Worm (Caenorhabditis elegans) whole organism, late embryonic: ENCODE data around the gene C43G2.3.

Source experiments
- C08G9.2 ChIP-seq: sonication (generic microtip); optimal IDR thresholded peaks from 2 replicates; lab custom pipeline; 2016; ENCODE audit warnings: mild to moderate bottlenecking, missing genetic modification characterization, moderate library complexity, missing compliant biosample characterization
- C38D4.7 ChIP-seq: fragments of 200-800 bp; sonication (Bioruptor generic); optimal IDR thresholded peaks from 2 replicates; lab custom pipeline; 2018; ENCODE audit warnings: mild to moderate bottlenecking, missing genetic modification characterization, moderate library complexity, missing compliant biosample characterization
- F13H6.1 ChIP-seq: sonication (generic microtip); optimal IDR thresholded peaks from 2 replicates; lab custom pipeline; 2016; ENCODE audit warnings: missing genetic modification characterization, missing compliant biosample characterization
- T23F11.4 ChIP-seq: fragments of 200-800 bp; sonication (Bioruptor generic); optimal IDR thresholded peaks from 2 replicates; lab custom pipeline; 2018; ENCODE audit warnings: mild to moderate bottlenecking, missing genetic modification characterization, missing compliant biosample characterization
- Y22D7AL.16 ChIP-seq: sonication (generic microtip); optimal IDR thresholded peaks from 2 replicates; lab custom pipeline; 2016; ENCODE audit warnings: missing genetic modification characterization, missing compliant biosample characterization
- ceh-19 ChIP-seq: fragments of 200-800 bp; sonication (Bioruptor generic); optimal IDR thresholded peaks from 2 replicates; lab custom pipeline; 2018; ENCODE audit warnings: mild to moderate bottlenecking, missing genetic modification characterization, missing compliant biosample characterization
- ceh-22 ChIP-seq: sonication (generic microtip); optimal IDR thresholded peaks from 2 replicates; lab custom pipeline; 2017; ENCODE audit warnings: missing biosample characterization, missing genetic modification characterization
- ceh-31 ChIP-seq: sonication (generic microtip); optimal IDR thresholded peaks from 2 replicates; lab custom pipeline; 2016; ENCODE audit warnings: missing genetic modification characterization, missing compliant biosample characterization
- ceh-34 ChIP-seq: sonication (generic microtip); optimal IDR thresholded peaks from 2 replicates; lab custom pipeline; 2016; ENCODE audit warnings: mild to moderate bottlenecking, missing genetic modification characterization, missing compliant biosample characterization
- ceh-48 ChIP-seq: sonication (generic microtip); optimal IDR thresholded peaks from 2 replicates; lab custom pipeline; 2016; ENCODE audit warnings: missing genetic modification characterization, inconsistent platforms, missing compliant biosample characterization
- dve-1 ChIP-seq: sonication (generic microtip); optimal IDR thresholded peaks from 2 replicates; lab custom pipeline; 2017; ENCODE audit warnings: antibody characterized with exemption, mild to moderate bottlenecking, missing genetic modification characterization, missing compliant biosample characterization
- elt-2 ChIP-seq: sonication (generic microtip); optimal IDR thresholded peaks from 2 replicates; lab custom pipeline; 2016; ENCODE audit warnings: missing genetic modification reagents, missing genetic modification characterization, missing compliant biosample characterization
- elt-4 ChIP-seq: sonication (generic microtip); optimal IDR thresholded peaks from 2 replicates; lab custom pipeline; 2016; ENCODE audit warnings: missing genetic modification characterization, missing compliant biosample characterization
- ets-4 ChIP-seq: sonication (generic microtip); optimal IDR thresholded peaks from 2 replicates; lab custom pipeline; 2016; ENCODE audit warnings: missing genetic modification characterization, missing compliant biosample characterization
- eyg-1 ChIP-seq: sonication (generic microtip); optimal IDR thresholded peaks from 2 replicates; lab custom pipeline; 2016; ENCODE audit warnings: missing genotype, missing genetic modification characterization, missing compliant biosample characterization
- fax-1 ChIP-seq: sonication (generic microtip); optimal IDR thresholded peaks from 2 replicates; lab custom pipeline; 2016; ENCODE audit warnings: missing genotype, missing genetic modification characterization, missing compliant biosample characterization
- gmeb-2 ChIP-seq: sonication (generic microtip); optimal IDR thresholded peaks from 2 replicates; lab custom pipeline; 2016; ENCODE audit warnings: missing genetic modification characterization, inconsistent platforms, missing compliant biosample characterization
- hlh-13 ChIP-seq: fragments of 200-800 bp; sonication (Bioruptor generic); optimal IDR thresholded peaks from 2 replicates; lab custom pipeline; 2018; ENCODE audit warnings: mild to moderate bottlenecking, missing genetic modification characterization, missing compliant biosample characterization
- hlh-30 ChIP-seq: sonication (generic microtip); optimal IDR thresholded peaks from 2 replicates; lab custom pipeline; 2017; ENCODE audit warnings: antibody characterized with exemption, missing genetic modification characterization, missing compliant biosample characterization; ENCODE audit not compliant: insufficient read depth
- hlh-6 ChIP-seq: sonication (generic microtip); optimal IDR thresholded peaks from 2 replicates; lab custom pipeline; 2016; ENCODE audit warnings: missing genotype, missing genetic modification characterization, missing compliant biosample characterization
- mec-3 ChIP-seq: sonication (generic microtip); optimal IDR thresholded peaks from 2 replicates; lab custom pipeline; 2016; ENCODE audit warnings: borderline replicate concordance, missing genetic modification characterization, missing compliant biosample characterization
- nfya-1 ChIP-seq: sonication (generic microtip); optimal IDR thresholded peaks from 2 replicates; lab custom pipeline; 2017; ENCODE audit warnings: missing genetic modification characterization, mild to moderate bottlenecking, missing compliant biosample characterization, antibody characterized with exemption, moderate library complexity
- nhr-11 ChIP-seq: fragments of 150-350 bp; optimal IDR thresholded peaks from 2 replicates; lab custom pipeline; 2014; ENCODE audit warnings: missing biosample characterization, missing genetic modification characterization
- nhr-232 ChIP-seq: sonication (generic microtip); optimal IDR thresholded peaks from 2 replicates; lab custom pipeline; 2016; ENCODE audit warnings: missing genetic modification characterization, missing compliant biosample characterization
- pat-9 ChIP-seq: fragments of 200-800 bp; sonication (Bioruptor generic); optimal IDR thresholded peaks from 2 replicates; lab custom pipeline; 2018; ENCODE audit warnings: mild to moderate bottlenecking, missing genetic modification characterization, moderate library complexity, missing compliant biosample characterization
- sdc-2 ChIP-seq: sonication (generic microtip); optimal IDR thresholded peaks from 2 replicates; lab custom pipeline; 2016; ENCODE audit warnings: missing genotype, missing genetic modification characterization, missing compliant biosample characterization
- sox-2 ChIP-seq: fragments of 200-800 bp; sonication (Bioruptor generic); IDR thresholded peaks from 2 replicates; pipeline ENCODE4 v1.3.6; 2022; ENCODE audit warnings: missing genetic modification reagents, missing genetic modification characterization, missing compliant biosample characterization
- syd-9 ChIP-seq: sonication (generic microtip); optimal IDR thresholded peaks from 2 replicates; lab custom pipeline; 2016; ENCODE audit warnings: mild to moderate bottlenecking, missing genetic modification characterization, moderate library complexity, missing compliant biosample characterization
- tbx-2 ChIP-seq: sonication (generic microtip); optimal IDR thresholded peaks from 2 replicates; lab custom pipeline; 2016; ENCODE audit warnings: missing genetic modification characterization, missing compliant biosample characterization
- tbx-7 ChIP-seq: sonication (generic microtip); optimal IDR thresholded peaks from 2 replicates; lab custom pipeline; 2016; ENCODE audit warnings: missing genotype, missing genetic modification characterization, missing compliant biosample characterization
- ttx-3 ChIP-seq: sonication (generic microtip); optimal IDR thresholded peaks from 2 replicates; lab custom pipeline; 2016; ENCODE audit warnings: missing genetic modification reagents, missing genetic modification characterization, missing compliant biosample characterization
- unc-3 ChIP-seq, 2 experiments: fragments of 200-800 bp in 1 of 2; sonication (Bioruptor generic) in 1 of 2; sonication (generic microtip) in 1 of 2; conservative IDR thresholded peaks in 1 of 2; optimal IDR thresholded peaks in 1 of 2; 2 replicates each; pipeline versions ENCODE4 v1.3.6 to Lab custom; 2016 to 2022; ENCODE audit warnings: missing compliant biosample characterization in 2 of 2, missing genetic modification characterization in 2 of 2, missing genetic modification reagents in 1 of 2
- unc-42 ChIP-seq: sonication (generic microtip); optimal IDR thresholded peaks from 2 replicates; lab custom pipeline; 2016; ENCODE audit warnings: missing genotype, missing genetic modification characterization, missing compliant biosample characterization
- unc-55 ChIP-seq: sonication (generic microtip); optimal IDR thresholded peaks from 2 replicates; lab custom pipeline; 2017; ENCODE audit warnings: missing biosample characterization, missing genetic modification reagents, missing genetic modification characterization
- ztf-16 ChIP-seq: sonication (generic microtip); optimal IDR thresholded peaks from 2 replicates; lab custom pipeline; 2017; ENCODE audit warnings: missing genetic modification characterization, missing compliant biosample characterization

C43G2.3 gene

DNA sequence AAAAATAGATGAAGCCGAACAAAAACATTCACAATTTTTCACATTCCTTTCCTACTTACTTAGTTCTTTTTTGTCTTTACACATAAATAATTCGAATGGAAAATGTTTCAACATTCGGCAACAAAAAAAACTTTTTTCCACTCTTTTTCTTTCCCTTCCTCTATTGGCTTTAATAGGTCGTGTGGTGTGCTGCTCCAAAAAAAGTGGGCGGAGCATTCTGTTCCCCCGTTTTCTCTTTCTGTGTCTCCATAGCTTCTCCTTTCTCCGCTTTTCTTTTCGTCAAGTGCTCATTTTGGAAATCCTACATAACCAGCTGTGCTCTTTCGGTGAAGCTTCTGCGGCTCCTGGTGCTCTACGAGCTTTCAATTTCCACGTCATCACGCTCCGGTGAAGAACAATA lies 36.6 kb upstream of the C43G2.3 start, which contains the start of gene C01G5.25:
Gene C01G5.25 (plus strand): TSS at position 250 of the 400 bp plus-strand sequence.
- TF ChIP-seq eyg-1 (tag; lab: Kevin White, UChicago) (no peak), ceh-31 (peak; percentile 17)

DNA sequence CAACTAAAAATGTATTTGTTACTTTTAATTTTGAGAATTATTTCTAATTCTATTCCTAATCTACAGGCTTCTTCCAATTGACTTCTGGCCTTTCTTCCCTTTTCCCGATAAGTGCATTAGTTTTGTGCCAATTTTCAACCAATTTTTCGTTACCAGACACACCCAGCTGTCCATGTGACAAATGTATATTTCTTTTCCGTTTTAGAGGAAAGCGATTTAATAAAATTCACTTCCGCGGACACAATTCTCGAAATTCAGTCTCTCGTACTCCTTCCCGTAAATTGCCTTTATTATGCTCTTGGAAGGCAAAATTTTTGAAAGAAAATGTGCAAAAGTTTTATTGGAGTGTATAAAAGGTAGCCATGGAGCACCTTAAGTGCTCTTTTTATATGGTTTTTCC lies 35.1 kb upstream of the C43G2.3 start:
- TF ChIP-seq sox-2 (GFP tag; lab: Robert Waterston, UW) (no peak), unc-42 (peak; percentile 82)

- peak; percentile 27 for TF ChIP-seq unc-42
- TF ChIP-seq unc-55 (GFP tag; lab: Kevin White, UChicago) = no peak
Observed at ce11 chrIV:6547397-6547796, 30.6 kb upstream of the C43G2.3 start.

- TF ChIP-seq sox-2 (GFP tag; lab: Robert Waterston, UW) (no peak), nfya-1 (tag; lab: Kevin White, UChicago) (peak; percentile 26), ets-4 (tag; lab: Kevin White, UChicago) (peak; percentile 8), ttx-3 (no peak)
- TF ChIP-seq, all 69 proteins: peak for 2
Observed at ce11 chrIV:6548609-6549008, 29.4 kb upstream of the C43G2.3 start, which contains the start of gene fan-1. Gene fan-1 (plus strand): TSS chrIV:6548686.

- TF ChIP-seq unc-3 (GFP tag; conservative IDR thresholded peaks at IDR 0.05; lab: Robert Waterston, UW) (no peak), unc-3 (tag; optimal IDR thresholded peaks at IDR 0.05; lab: Kevin White, UChicago) (no peak), hlh-6 (no peak), hlh-13 (GFP tag; lab: Kevin White, UChicago) (no peak), ceh-22 (tag; lab: Kevin White, UChicago) (no peak), C38D4.7 (GFP tag; lab: Kevin White, UChicago) (no peak), mec-3 (tag; lab: Kevin White, UChicago) (no peak), T23F11.4 (GFP tag; lab: Kevin White, UChicago) (no peak), F13H6.1 (tag; lab: Kevin White, UChicago) (no peak), ceh-19 (GFP tag; lab: Kevin White, UChicago) (no peak)
Observed at ce11 chrIV:6552036-6552435, 26.0 kb upstream of the C43G2.3 start.

- TF ChIP-seq C08G9.2 (tag; lab: Kevin White, UChicago) = no peak
- TF ChIP-seq ceh-22 (tag; lab: Kevin White, UChicago) = no peak
- TF ChIP-seq elt-2 = peak; percentile 86
- TF ChIP-seq pat-9 (tag; lab: Kevin White, UChicago) = no peak
- no peak for TF ChIP-seq Y22D7AL.16 (tag; lab: Kevin White, UChicago)
- no peak for TF ChIP-seq tbx-7 (tag; lab: Kevin White, UChicago)
Observed at ce11 chrIV:6554865-6555264, 23.1 kb upstream of the C43G2.3 start.

DNA sequence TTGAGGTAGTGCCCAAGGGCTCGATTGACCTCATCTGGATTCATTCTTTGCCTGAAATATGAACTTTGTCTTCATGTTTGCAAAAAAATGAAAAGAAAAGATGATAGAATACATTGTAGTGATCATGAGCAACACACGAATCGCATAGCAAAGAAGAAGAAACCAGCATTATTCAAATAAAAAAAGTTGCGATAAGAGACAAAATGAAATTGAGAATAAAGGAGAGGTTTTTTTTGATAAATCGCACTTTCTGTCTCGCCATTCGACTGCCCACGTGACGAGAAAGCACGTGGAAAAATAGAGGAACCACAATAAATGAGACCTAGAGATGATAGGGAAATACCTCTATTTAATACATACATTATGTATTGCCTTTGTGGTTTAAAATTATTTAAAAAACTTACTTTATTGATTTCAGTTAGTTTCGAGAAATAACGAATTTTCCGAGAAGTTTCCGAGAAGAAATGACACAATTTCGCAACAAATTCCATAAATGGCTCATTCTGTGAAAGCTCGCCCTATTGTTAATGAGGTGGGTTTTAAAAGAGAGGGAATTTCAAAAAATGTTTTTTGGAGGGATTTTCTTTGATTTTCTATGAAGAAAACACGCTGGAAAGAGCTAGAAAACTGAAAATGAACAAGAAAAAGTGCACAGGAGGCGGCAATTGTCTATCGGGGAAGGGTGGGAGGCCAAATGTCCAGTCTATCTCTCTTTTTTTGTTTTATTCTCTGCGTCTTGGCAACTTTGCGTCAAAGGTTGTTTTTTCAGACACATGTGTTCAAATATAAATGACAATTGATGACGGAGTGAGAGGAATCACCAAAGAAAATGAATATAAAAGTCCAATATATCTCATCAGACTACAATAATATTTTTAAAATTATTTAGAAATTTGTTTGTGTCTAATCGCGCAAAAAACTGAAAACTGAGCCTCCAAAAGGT lies 22.4 kb upstream of the C43G2.3 start, which contains the start of gene paqr-1:
Gene paqr-1 (minus strand): TSS at position 51 of the 943 bp plus-strand sequence.
- TF ChIP-seq hlh-6 = no peak
- no peak for TF ChIP-seq syd-9 (tag; lab: Kevin White, UChicago)
- TF ChIP-seq tbx-2 (tag; lab: Kevin White, UChicago) = no peak
- TF ChIP-seq ceh-34 (tag; lab: Kevin White, UChicago) = no peak
- peak; percentile 15 for TF ChIP-seq unc-42
- no peak for TF ChIP-seq ceh-48 (tag; lab: Kevin White, UChicago)
- no peak for TF ChIP-seq ceh-22 (tag; lab: Kevin White, UChicago)
- no peak for TF ChIP-seq ttx-3
- no peak for TF ChIP-seq fax-1 (tag; lab: Kevin White, UChicago)
- TF ChIP-seq mec-3 (tag; lab: Kevin White, UChicago) = no peak
- TF ChIP-seq elt-4 (tag; lab: Kevin White, UChicago) = no peak
- no peak for TF ChIP-seq sdc-2 (tag; lab: Kevin White, UChicago)
- TF ChIP-seq nhr-232 (tag; lab: Kevin White, UChicago) = no peak
- TF ChIP-seq ets-4 (tag; lab: Kevin White, UChicago) = no peak
- no peak for TF ChIP-seq dve-1 (tag; lab: Kevin White, UChicago)
- no peak for TF ChIP-seq ztf-16 (tag; lab: Kevin White, UChicago)
- TF ChIP-seq ceh-31 = peak; percentile 21
- no peak for TF ChIP-seq eyg-1 (tag; lab: Kevin White, UChicago)
- TF ChIP-seq nhr-11 (tag; lab: Kevin White, UChicago) = no peak
- no peak for TF ChIP-seq hlh-13 (GFP tag; lab: Kevin White, UChicago)
- TF ChIP-seq gmeb-2 (tag; lab: Kevin White, UChicago) = no peak
- peak; percentile 50 for TF ChIP-seq hlh-30 (tag; lab: Kevin White, UChicago)
